Worm (Caenorhabditis elegans): ENCODE data around the gene dct-6.

dct-6 gene

DNA sequence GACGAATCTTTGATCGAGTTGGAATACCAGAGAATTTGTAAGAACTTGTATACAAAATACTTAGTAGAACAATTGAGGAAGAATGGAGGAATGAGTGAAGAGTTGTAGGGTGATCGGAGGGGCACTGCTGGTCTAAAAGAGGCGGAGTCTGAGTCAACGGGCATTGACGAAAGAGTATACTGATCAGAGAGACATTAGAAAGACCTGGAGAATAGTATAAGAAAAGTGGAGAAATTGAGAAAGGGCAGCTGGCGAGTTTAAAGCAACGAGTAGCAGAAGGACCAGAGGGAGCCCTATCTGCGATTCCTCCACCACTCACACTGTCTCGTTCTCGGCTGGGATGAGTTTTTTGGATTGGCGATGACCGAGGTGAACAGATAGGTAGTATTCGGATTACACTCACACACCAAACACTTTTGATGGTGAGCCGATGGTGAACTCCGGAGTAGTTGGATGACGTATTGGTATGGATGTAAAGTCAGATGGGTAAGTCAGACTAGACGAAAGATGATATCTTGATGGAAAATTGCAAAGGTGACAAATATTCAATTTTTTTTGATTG is 34.7 kb upstream of the dct-6 start, which contains the start of gene EGAP1.5:
EGAP1.5 (plus strand) TSS at position 289 of the 562 bp plus-strand sequence.
- TF ChIP-seq nhr-71 (tag; optimal IDR thresholded peaks at IDR 0.05), result peak; percentile 51
- TF ChIP-seq nhr-20 (tag; optimal IDR thresholded peaks at IDR 0.05), result peak; percentile 24
- TF ChIP-seq dsc-1 (tag; optimal IDR thresholded peaks at IDR 0.05), result peak; percentile 37
- TF ChIP-seq rnt-1 (tag; optimal IDR thresholded peaks at IDR 0.05), result peak; percentile 55
- TF ChIP-seq F16B12.6 (tag; optimal IDR thresholded peaks at IDR 0.05), result no peak
- TF ChIP-seq ceh-90 (tag; optimal IDR thresholded peaks at IDR 0.05), result no peak
- TF ChIP-seq lsy-2 (tag; optimal IDR thresholded peaks at IDR 0.05), result peak in 1 of 2 experiments; percentile 5
- TF ChIP-seq lin-14 (GFP tag; optimal IDR thresholded peaks at IDR 0.05), result peak; percentile 28
- TF ChIP-seq mdl-1 (tag; optimal IDR thresholded peaks at IDR 0.05), result no peak
- peak; percentile 17; the same call in 1 of the 2 replicates for TF ChIP-seq nhr-19 (GFP tag; conservative IDR thresholded peaks at IDR 0.05)
- TF ChIP-seq unc-62 (GFP tag; optimal IDR thresholded peaks at IDR 0.05), result no peak
- peak in 1 of 2 experiments; percentile 3 for TF ChIP-seq efl-1 (optimal IDR thresholded peaks at IDR 0.05)
- TF ChIP-seq efl-1 (GFP tag; optimal IDR thresholded peaks at IDR 0.05 in 1 of 2), result no peak
- TF ChIP-seq nhr-11 (tag; optimal IDR thresholded peaks at IDR 0.05), result no peak
- peak; percentile 17 for TF ChIP-seq snu-23 (GFP tag; optimal IDR thresholded peaks at IDR 0.05)

DNA sequence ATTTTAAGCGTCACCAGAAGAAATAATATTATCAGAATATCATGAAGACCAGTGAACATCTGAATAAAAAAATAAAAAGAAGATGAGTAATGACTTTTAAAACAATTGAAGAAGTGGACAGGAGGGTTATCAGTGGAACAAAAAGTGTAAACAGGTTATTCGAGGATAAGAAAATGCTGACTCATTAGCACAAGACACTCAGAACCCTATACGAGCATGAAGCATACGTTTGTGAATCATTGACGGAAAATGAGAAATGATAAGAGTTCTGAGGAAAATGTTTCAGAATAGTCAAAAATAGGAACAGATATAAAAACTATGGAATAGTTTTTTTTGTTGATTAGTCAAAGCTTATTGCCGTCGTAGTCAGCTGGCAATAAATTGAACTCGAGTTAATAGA is 33.4 kb upstream of the dct-6 start, which contains the start of gene zmp-1:
zmp-1 (minus strand) TSS at position 101 of the 400 bp plus-strand sequence.
- no peak for TF ChIP-seq mep-1 (tag; optimal IDR thresholded peaks at IDR 0.05)
- no peak for TF ChIP-seq hpl-2 (GFP tag; optimal IDR thresholded peaks at IDR 0.05)

DNA sequence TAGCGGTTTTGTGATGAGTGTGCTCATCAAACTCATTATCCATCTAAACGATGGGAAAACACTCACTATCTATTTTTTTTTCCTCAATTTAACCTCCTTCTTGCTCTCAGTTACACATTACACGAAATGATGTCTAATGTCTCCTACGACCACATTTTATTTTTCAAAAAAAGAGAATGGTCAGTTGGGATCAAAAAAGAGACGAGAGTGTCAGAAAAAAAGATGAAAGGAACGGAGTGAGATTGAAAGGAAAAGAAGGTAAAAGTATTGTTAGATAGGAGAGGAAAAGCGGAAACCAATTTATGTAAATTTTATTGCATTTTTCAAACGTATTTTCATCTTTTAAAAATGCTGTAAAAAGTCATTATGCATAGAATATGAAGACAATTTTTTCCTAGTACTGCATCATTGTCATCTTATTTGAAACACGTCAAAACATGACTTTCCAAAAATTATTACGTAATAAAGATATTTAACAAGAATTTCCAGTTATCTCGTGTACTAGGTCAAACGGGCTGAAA is 32.0 kb upstream of the dct-6 start:
- TF ChIP-seq rnt-1 (tag; optimal IDR thresholded peaks at IDR 0.05) (peak; percentile 7), lin-14 (GFP tag; optimal IDR thresholded peaks at IDR 0.05) (peak; percentile 59), nhr-237 (tag; optimal IDR thresholded peaks at IDR 0.05) (no peak), blmp-1 (tag; optimal IDR thresholded peaks at IDR 0.05) (peak; percentile 84)

DNA sequence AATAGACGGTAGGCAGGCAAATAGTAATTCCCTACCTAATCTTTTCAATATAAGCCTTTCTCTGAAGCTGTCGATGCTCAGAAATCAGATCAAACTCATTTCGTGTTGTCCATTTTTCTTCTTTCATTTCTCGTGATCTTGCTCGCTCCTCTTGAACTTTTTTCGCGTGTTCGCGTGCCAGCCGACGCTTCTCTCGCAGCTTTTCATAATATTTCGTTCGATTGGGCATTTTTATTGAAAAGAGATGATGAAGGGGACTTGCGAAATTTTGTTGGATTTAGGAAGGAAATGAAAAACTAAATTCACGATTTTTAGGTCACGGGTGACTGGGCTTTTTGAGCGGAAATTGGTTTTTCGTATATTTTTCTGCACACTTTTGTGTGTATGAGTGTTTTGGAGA is 29.2 kb upstream of the dct-6 start, which contains the start of gene EGAP1.1:
EGAP1.1 (minus strand) TSS at position 229 of the 400 bp plus-strand sequence.
- peak; percentile 53 for TF ChIP-seq fkh-10 (GFP tag; optimal IDR thresholded peaks at IDR 0.05)
- no peak for TF ChIP-seq mep-1 (tag; optimal IDR thresholded peaks at IDR 0.05)
- TF ChIP-seq lin-14 (GFP tag; optimal IDR thresholded peaks at IDR 0.05), result peak; percentile 32
- TF ChIP-seq fkh-8 (tag; optimal IDR thresholded peaks at IDR 0.05), result peak; percentile 30
- TF ChIP-seq nhr-84 (tag; optimal IDR thresholded peaks at IDR 0.05), result no peak
- no peak for TF ChIP-seq lin-35 (GFP tag; optimal IDR thresholded peaks at IDR 0.05)
- TF ChIP-seq nhr-76 (tag; optimal IDR thresholded peaks at IDR 0.05), result no peak
- TF ChIP-seq elt-2 (tag; optimal IDR thresholded peaks at IDR 0.05), result no peak

DNA sequence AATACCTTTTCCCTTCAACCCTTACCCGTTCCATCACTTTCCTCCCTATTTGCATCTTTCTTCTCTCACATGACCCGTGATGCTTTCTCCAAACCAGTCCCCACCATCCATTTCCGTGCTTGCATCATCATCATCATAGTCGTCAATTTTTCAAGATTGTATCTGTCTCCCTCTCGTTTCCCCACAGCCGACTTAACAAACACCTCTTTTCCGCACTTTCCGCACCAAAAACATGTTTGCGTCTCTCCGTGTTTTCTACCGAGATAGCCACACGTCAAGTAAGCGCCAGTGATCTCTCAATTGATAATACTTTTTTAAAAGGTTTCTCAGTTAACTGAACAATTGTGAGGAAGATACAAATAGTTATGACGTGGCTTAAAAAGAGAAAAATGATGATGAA is 28.2 kb upstream of the dct-6 start:
- TF ChIP-seq mef-2 (tag; optimal IDR thresholded peaks at IDR 0.05), result no peak
- TF ChIP-seq nhr-71 (tag; optimal IDR thresholded peaks at IDR 0.05), result peak; percentile 84
- no peak for TF ChIP-seq fos-1 (tag; optimal IDR thresholded peaks at IDR 0.05)
- no peak for TF ChIP-seq ceh-63 (GFP tag; optimal IDR thresholded peaks at IDR 0.05)
- TF ChIP-seq pqm-1 (tag; optimal IDR thresholded peaks at IDR 0.05), result no peak
- TF ChIP-seq swsn-7 (tag; optimal IDR thresholded peaks at IDR 0.05), result peak; percentile 13
- peak; percentile 91 for TF ChIP-seq lin-14 (GFP tag; optimal IDR thresholded peaks at IDR 0.05)
- TF ChIP-seq grh-1 (GFP tag; IDR thresholded peaks at IDR 0.05), result peak; percentile 80
- TF ChIP-seq aly-2 (tag; optimal IDR thresholded peaks at IDR 0.05), result no peak
- peak; percentile 95 for TF ChIP-seq nhr-85 (tag)
- TF ChIP-seq jun-1 (tag; optimal IDR thresholded peaks at IDR 0.05), result peak; percentile 49
- TF ChIP-seq nhr-84 (tag; optimal IDR thresholded peaks at IDR 0.05), result no peak
- TF ChIP-seq ztf-4 (tag; optimal IDR thresholded peaks at IDR 0.05), result peak; percentile 62
- TF ChIP-seq C16A3.4 (tag; optimal IDR thresholded peaks at IDR 0.05), result peak; percentile 45
- TF ChIP-seq tbx-2 (tag; optimal IDR thresholded peaks at IDR 0.05), result peak; percentile 56
- TF ChIP-seq nhr-28 (tag; optimal IDR thresholded peaks at IDR 0.05), result no peak
- TF ChIP-seq snpc-4 (tag; optimal IDR thresholded peaks at IDR 0.05), result no peak
- no peak for TF ChIP-seq isw-1 (GFP tag; IDR thresholded peaks at IDR 0.05)
- no peak for TF ChIP-seq unc-86 (tag; optimal IDR thresholded peaks at IDR 0.05)
- no peak for TF ChIP-seq hlh-17 (GFP tag; optimal IDR thresholded peaks at IDR 0.05; ENCODE audit: borderline replicate concordance)
- TF ChIP-seq nhr-76 (tag; optimal IDR thresholded peaks at IDR 0.05), result no peak
- peak; percentile 52 for TF ChIP-seq nhr-19 (GFP tag; conservative IDR thresholded peaks at IDR 0.05)
- TF ChIP-seq pag-3 (tag; optimal IDR thresholded peaks at IDR 0.05; ENCODE audit: borderline replicate concordance, insufficient read depth), result no peak
- no peak for TF ChIP-seq hlh-4 (tag; optimal IDR thresholded peaks at IDR 0.05)
- no peak for TF ChIP-seq lir-3 (tag; optimal IDR thresholded peaks at IDR 0.05; ENCODE audit: poor library complexity)

Measured in whole organism, L1 larva.